Fruit fly (Drosophila melanogaster): Measurements from ENCODE around the gene ppk10.
A peak's percentile ranks its signal among the peaks of the same experiment; 100 is the strongest.

Gene ppk10

DNA sequence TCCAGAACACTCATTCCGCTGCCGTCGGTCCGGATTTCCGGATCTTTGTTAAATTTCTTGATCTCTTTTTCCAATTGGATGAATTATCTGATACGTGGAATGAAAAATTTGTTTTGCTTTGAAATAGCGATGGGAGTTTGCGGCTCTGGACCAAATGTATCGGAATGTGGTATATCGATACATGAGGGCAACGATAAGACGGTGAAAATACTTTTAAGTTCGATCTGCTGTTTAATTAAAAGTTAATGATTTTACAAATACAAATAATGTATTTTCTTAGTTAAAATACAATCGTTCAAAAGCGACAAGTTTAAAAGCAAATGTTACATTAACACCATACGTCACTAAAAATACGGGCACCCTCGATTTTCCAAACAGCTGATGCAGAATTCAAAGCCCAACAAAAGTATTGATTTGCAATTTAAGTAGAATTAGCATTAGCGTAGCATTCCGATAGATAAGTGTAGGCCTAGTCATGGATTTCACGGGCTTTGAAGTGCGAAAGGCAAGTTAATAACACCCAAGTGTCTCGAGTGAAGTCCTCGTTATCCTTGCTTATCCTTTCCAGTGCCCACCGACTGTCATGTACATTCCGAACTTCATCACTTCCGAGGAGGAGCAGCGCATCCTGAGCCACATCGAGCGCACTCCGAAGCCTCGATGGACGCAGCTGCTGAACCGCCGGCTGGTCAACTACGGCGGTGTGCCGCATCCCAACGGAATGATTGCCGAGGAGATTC, 36.5 kb upstream of the ppk10 start, which contains the start of the genes Cog4 and CG6144:
Cog4 (minus strand) TSS at position 139 of the 740 bp plus-strand sequence.
CG6144 (plus strand) TSS at position 211 of the 740 bp plus-strand sequence.
- TF ChIP-seq jumu (GFP tag; optimal IDR thresholded peaks at IDR 0.05) (peak; percentile 47), CG15479 (GFP tag; optimal IDR thresholded peaks at IDR 0.05) (no peak), CrebB (tag; optimal IDR thresholded peaks at IDR 0.05) (no peak), Hmx (GFP tag; optimal IDR thresholded peaks at IDR 0.05) (peak; percentile 41), Trl (optimal IDR thresholded peaks at IDR 0.05) (no peak), Trl (GFP tag; optimal IDR thresholded peaks at IDR 0.05) (peak; percentile 62), CG4730 (GFP tag; IDR thresholded peaks at IDR 0.05) (no peak), Dref (GFP tag; IDR thresholded peaks at IDR 0.05) (peak; percentile 80), lov (optimal IDR thresholded peaks at IDR 0.05) (no peak), lov (GFP tag; IDR thresholded peaks at IDR 0.05) (no peak), da (GFP tag; optimal IDR thresholded peaks at IDR 0.05) (no peak), CG13123 (GFP tag; optimal IDR thresholded peaks at IDR 0.05) (no peak), vfl (GFP tag; optimal IDR thresholded peaks at IDR 0.05) (no peak), mam (GFP tag; optimal IDR thresholded peaks at IDR 0.05) (peak; percentile 48), Fer2 (tag; optimal IDR thresholded peaks at IDR 0.05) (no peak), Hsf (GFP tag; optimal IDR thresholded peaks at IDR 0.05) (peak; percentile 29), bab2 (GFP tag; optimal IDR thresholded peaks at IDR 0.05) (peak; percentile 18), ap (GFP tag; IDR thresholded peaks at IDR 0.05) (0 out of 2 replicates have a peak, but pooled peaks have one; percentile 5), sna (GFP tag; IDR thresholded peaks at IDR 0.05; ENCODE audit: partially characterized antibody) (peak; percentile 84), B-H2 (GFP tag; optimal IDR thresholded peaks at IDR 0.05) (no peak), dysf (GFP tag; IDR thresholded peaks at IDR 0.05) (no peak), Xbp1 (GFP tag; optimal IDR thresholded peaks at IDR 0.05) (peak; percentile 37), Gsc (GFP tag; IDR thresholded peaks at IDR 0.05) (no peak), zfh1 (GFP tag; IDR thresholded peaks at IDR 0.05) (0 out of 3 replicates have a peak, but pooled peaks have one; percentile 43), vvl (GFP tag; IDR thresholded peaks at IDR 0.05) (peak; percentile 44; the same call in 1 of the 2 replicates), Myb (GFP tag; optimal IDR thresholded peaks at IDR 0.05) (no peak), CG7556 (GFP tag; optimal IDR thresholded peaks at IDR 0.05) (no peak), shn (GFP tag; optimal IDR thresholded peaks at IDR 0.05) (no peak), Dp (GFP tag; optimal IDR thresholded peaks at IDR 0.05) (peak; percentile 45), CG14014 (GFP tag; IDR thresholded peaks at IDR 0.05) (peak; percentile 72), tap (tag; optimal IDR thresholded peaks at IDR 0.05) (no peak), nmo (GFP tag; optimal IDR thresholded peaks at IDR 0.05) (peak; percentile 83), crp (GFP tag; optimal IDR thresholded peaks at IDR 0.05) (peak; percentile 68 to 95), CG3281 (GFP tag; optimal IDR thresholded peaks at IDR 0.05) (no peak), E2f2 (GFP tag; IDR thresholded peaks at IDR 0.05) (peak; percentile 52), Scr (GFP tag; IDR thresholded peaks at IDR 0.05; ENCODE audit: partially characterized antibody) (peak; percentile 82), Bgb (GFP tag; IDR thresholded peaks at IDR 0.05; ENCODE audit: partially characterized antibody) (peak; percentile 72), sd (tag; optimal IDR thresholded peaks at IDR 0.05) (peak; percentile 97), unc-4 (GFP tag; IDR thresholded peaks at IDR 0.05; ENCODE audit: partially characterized antibody) (peak; percentile 83), CG1792 (GFP tag; optimal IDR thresholded peaks at IDR 0.05) (no peak), CG17829 (tag; optimal IDR thresholded peaks at IDR 0.05) (peak; percentile 27), CG16863 (GFP tag; optimal IDR thresholded peaks at IDR 0.05) (peak; percentile 21), wdn (GFP tag; IDR thresholded peaks at IDR 0.05) (no peak), CG14441 (GFP tag; IDR thresholded peaks at IDR 0.05) (peak; percentile 19; the same call in 1 of the 2 replicates), Sry-δ (GFP tag; optimal IDR thresholded peaks at IDR 0.05) (peak; percentile 87), pzg (GFP tag; optimal IDR thresholded peaks at IDR 0.05) (peak; percentile 61), CG16813 (GFP tag; IDR thresholded peaks at IDR 0.05; ENCODE audit: partially characterized antibody) (peak; percentile 71), Sin3A (optimal IDR thresholded peaks at IDR 0.05) (peak; percentile 64), Doc3 (GFP tag; IDR thresholded peaks at IDR 0.05; ENCODE audit: partially characterized antibody) (peak; percentile 77; the same call in 2 of the 3 replicates), az2 (GFP tag; optimal IDR thresholded peaks at IDR 0.05) (peak; percentile 9)

Measured in whole organism, embryonic.